Fruit fly (Drosophila melanogaster) whole organism, embryonic: ENCODE measurements around the gene ppl.

ENCODE experiments used
- Asciz ChIP-seq: fragments of 200-800 bp; sonication (Bioruptor generic); optimal IDR thresholded peaks from 2 replicates; lab custom pipeline; 2017; ENCODE audit warnings: missing biosample characterization, mild to moderate bottlenecking, missing genetic modification characterization, missing genetic modification reagents
- Bgb ChIP-seq: fragments of 200-800 bp; sonication (Bioruptor generic); IDR thresholded peaks from 2 replicates; pipeline ENCODE4 v1.3.6; 2022; ENCODE audit warnings: missing biosample characterization, missing genetic modification characterization; ENCODE audit not compliant: partially characterized antibody
- BtbVII ChIP-seq: fragments of 200-800 bp; sonication (Bioruptor generic); optimal IDR thresholded peaks from 3 replicates; lab custom pipeline; 2017; ENCODE audit warnings: missing biosample characterization, mild to moderate bottlenecking, missing genetic modification characterization
- CG12219 ChIP-seq: fragments of 200-800 bp; sonication (Bioruptor generic); optimal IDR thresholded peaks from 3 replicates; lab custom pipeline; 2018; ENCODE audit warnings: missing biosample characterization, mild to moderate bottlenecking, missing genetic modification characterization
- CG12236 ChIP-seq: fragments of 200-800 bp; sonication (Bioruptor generic); optimal IDR thresholded peaks from 2 replicates; lab custom pipeline; 2016; ENCODE audit warnings: missing biosample characterization, missing genetic modification characterization
- CG13123 ChIP-seq: fragments of 200-800 bp; sonication (Bioruptor generic); optimal IDR thresholded peaks from 2 replicates; lab custom pipeline; 2016; ENCODE audit warnings: missing biosample characterization, missing genetic modification characterization
- CG13296 ChIP-seq: fragments of 200-800 bp; sonication (Bioruptor generic); optimal IDR thresholded peaks from 3 replicates; lab custom pipeline; 2018; ENCODE audit warnings: missing biosample characterization, mild to moderate bottlenecking, missing genetic modification characterization
- CG14710 ChIP-seq: fragments of 200-800 bp; sonication (Bioruptor generic); optimal IDR thresholded peaks from 3 replicates; lab custom pipeline; 2019; ENCODE audit warnings: missing biosample characterization, mild to moderate bottlenecking, missing genetic modification characterization, moderate library complexity
- CG17802 ChIP-seq: fragments of 200-800 bp; sonication (Bioruptor generic); optimal IDR thresholded peaks from 2 replicates; lab custom pipeline; 2018; ENCODE audit warnings: missing biosample characterization, mild to moderate bottlenecking, missing genetic modification characterization, moderate library complexity
- CG2120 ChIP-seq: fragments of 200-800 bp; sonication (Bioruptor generic); optimal IDR thresholded peaks from 3 replicates; lab custom pipeline; 2016; ENCODE audit warnings: missing biosample characterization, missing genetic modification characterization
- CG31441 ChIP-seq: fragments of 200-800 bp; sonication (Bioruptor generic); IDR thresholded peaks from 2 replicates; pipeline ENCODE4 v1.3.6; 2022; ENCODE audit warnings: missing biosample characterization, missing genetic modification characterization
- CG32532 ChIP-seq: fragments of 200-800 bp; sonication (Bioruptor generic); IDR thresholded peaks from 2 replicates; pipeline ENCODE4 v1.3.6; 2022; ENCODE audit warnings: missing biosample characterization, missing genetic modification characterization
- CG42726 ChIP-seq: fragments of 200-800 bp; sonication (Bioruptor generic); IDR thresholded peaks from 2 replicates; pipeline ENCODE4 v1.3.6; 2022; ENCODE audit warnings: missing biosample characterization, missing genetic modification characterization; ENCODE audit not compliant: partially characterized antibody
- CG4854 ChIP-seq: fragments of 200-800 bp; sonication (Bioruptor generic); optimal IDR thresholded peaks from 2 replicates; lab custom pipeline; 2016; ENCODE audit warnings: missing biosample characterization, missing genetic modification characterization, inconsistent platforms
- CG5180 ChIP-seq: fragments of 200-800 bp; sonication (Bioruptor generic); optimal IDR thresholded peaks from 3 replicates; lab custom pipeline; 2017; ENCODE audit warnings: missing biosample characterization, missing genetic modification characterization, mild to moderate bottlenecking, moderate library complexity, missing genetic modification reagents
- CG6683 ChIP-seq: fragments of 200-800 bp; sonication (Bioruptor generic); optimal IDR thresholded peaks from 2 replicates; lab custom pipeline; 2017; ENCODE audit warnings: missing biosample characterization, mild to moderate bottlenecking, missing genetic modification characterization, missing genetic modification reagents
- CG6791 ChIP-seq: fragments of 200-800 bp; sonication (Bioruptor generic); IDR thresholded peaks from 3 replicates; pipeline ENCODE4 v1.3.6; 2022; ENCODE audit warnings: missing biosample characterization, missing genetic modification characterization; ENCODE audit not compliant: partially characterized antibody
- CG7745 ChIP-seq: fragments of 200-800 bp; sonication (Bioruptor generic); optimal IDR thresholded peaks from 2 replicates; lab custom pipeline; 2018; ENCODE audit warnings: missing biosample characterization, mild to moderate bottlenecking, missing genetic modification characterization, moderate library complexity
- CG7786 ChIP-seq: fragments of 200-800 bp; sonication (Bioruptor generic); optimal IDR thresholded peaks from 2 replicates; lab custom pipeline; 2016; ENCODE audit warnings: missing biosample characterization, missing genetic modification characterization
- CG7963 ChIP-seq: fragments of 200-800 bp; sonication (Bioruptor generic); IDR thresholded peaks from 3 replicates; pipeline ENCODE4 v1.3.6; 2022; ENCODE audit warnings: missing biosample characterization, missing genetic modification characterization; ENCODE audit not compliant: partially characterized antibody
- CG8944 ChIP-seq: fragments of 200-800 bp; sonication (Bioruptor generic); optimal IDR thresholded peaks from 3 replicates; lab custom pipeline; 2016; ENCODE audit warnings: missing biosample characterization, missing genetic modification characterization
- CG9437 ChIP-seq: fragments of 200-800 bp; sonication (Bioruptor generic); optimal IDR thresholded peaks from 2 replicates; lab custom pipeline; 2018; ENCODE audit warnings: missing biosample characterization, mild to moderate bottlenecking, missing genetic modification characterization
- CG9609 ChIP-seq: fragments of 200-800 bp; sonication (Bioruptor generic); optimal IDR thresholded peaks from 3 replicates; lab custom pipeline; 2016; ENCODE audit warnings: missing biosample characterization, missing genetic modification characterization
- CG9876 ChIP-seq: fragments of 200-800 bp; sonication (Bioruptor generic); optimal IDR thresholded peaks from 2 replicates; lab custom pipeline; 2016; ENCODE audit warnings: missing biosample characterization, missing genetic modification characterization
- CrebB ChIP-seq: fragments of 200-800 bp; sonication (Bioruptor generic); optimal IDR thresholded peaks from 3 replicates; lab custom pipeline; 2018; ENCODE audit warnings: missing biosample characterization, mild to moderate bottlenecking, missing genetic modification characterization
- D ChIP-seq, 2 experiments: fragments of 200-800 bp in 1 of 2; fragments of >200 bp in 1 of 2; sonication (Bioruptor generic) in 1 of 2; optimal IDR thresholded peaks; 2 replicates in 1 of 2; 3 replicates in 1 of 2; lab custom pipeline; 2017; ENCODE audit warnings: mild to moderate bottlenecking in 1 of 2, missing biosample characterization in 1 of 2, missing genetic modification characterization in 1 of 2, missing genetic modification reagents in 1 of 2
- Dbx ChIP-seq: fragments of 200-800 bp; sonication (Bioruptor generic); IDR thresholded peaks from 3 replicates; pipeline ENCODE4 v1.3.6; 2022; ENCODE audit warnings: missing biosample characterization, missing genetic modification characterization
- Dll ChIP-seq: fragments of 200-800 bp; sonication (Bioruptor generic); IDR thresholded peaks from 4 replicates; pipeline ENCODE4 v1.3.6; 2022; ENCODE audit warnings: missing biosample characterization, missing genetic modification characterization; ENCODE audit not compliant: partially characterized antibody
- Fer1 ChIP-seq: fragments of 200-800 bp; sonication (Bioruptor generic); optimal IDR thresholded peaks from 2 replicates; lab custom pipeline; 2017; ENCODE audit warnings: missing biosample characterization, mild to moderate bottlenecking, missing genetic modification characterization
- Gug ChIP-seq: fragments of 200-800 bp; sonication (Bioruptor generic); IDR thresholded peaks from 4 replicates; pipeline ENCODE4 v1.3.6; 2022; ENCODE audit warnings: missing biosample characterization, missing genetic modification characterization
- MESR4 ChIP-seq: fragments of 200-800 bp; sonication (Bioruptor generic); optimal IDR thresholded peaks from 2 replicates; lab custom pipeline; 2018; ENCODE audit warnings: missing biosample characterization, mild to moderate bottlenecking, missing genetic modification characterization, moderate library complexity
- Med ChIP-seq: fragments of 200-800 bp; sonication (Bioruptor generic); peaks from one replicate; lab custom pipeline; 2016; ENCODE audit warnings: missing biosample characterization, missing genetic modification characterization, mild to moderate bottlenecking, inconsistent platforms, moderate library complexity
- NK7.1 ChIP-seq: fragments of 200-800 bp; sonication (Bioruptor generic); optimal IDR thresholded peaks from 3 replicates; lab custom pipeline; 2016; ENCODE audit warnings: missing biosample characterization, missing genetic modification characterization
- NfI ChIP-seq: fragments of 200-800 bp; sonication (Bioruptor generic); optimal IDR thresholded peaks from 3 replicates; lab custom pipeline; 2018; ENCODE audit warnings: missing biosample characterization, mild to moderate bottlenecking, missing genetic modification characterization, moderate library complexity
- Ptx1 ChIP-seq: fragments of 200-800 bp; sonication (Bioruptor generic); IDR thresholded peaks from 2 replicates; pipeline ENCODE4 v1.3.6; 2022; ENCODE audit warnings: missing biosample characterization, missing genetic modification characterization
- Six4 ChIP-seq: fragments of 200-800 bp; sonication (Bioruptor generic); optimal IDR thresholded peaks from 2 replicates; lab custom pipeline; 2016; ENCODE audit warnings: missing biosample characterization, missing genetic modification characterization
- TFAM ChIP-seq: fragments of 200-800 bp; sonication (Bioruptor generic); optimal IDR thresholded peaks from 2 replicates; lab custom pipeline; 2017; ENCODE audit warnings: missing biosample characterization, missing genetic modification characterization, inconsistent platforms
- abd-A ChIP-seq: fragments of 200-800 bp; sonication (Bioruptor generic); optimal IDR thresholded peaks from 3 replicates; lab custom pipeline; 2019; ENCODE audit warnings: missing biosample characterization, mild to moderate bottlenecking, missing genetic modification characterization, moderate library complexity
- ac ChIP-seq: fragments of 200-800 bp; sonication (Bioruptor generic); optimal IDR thresholded peaks from 3 replicates; lab custom pipeline; 2017; ENCODE audit warnings: missing biosample characterization, mild to moderate bottlenecking, missing genetic modification characterization
- corto ChIP-seq: fragments of 200-800 bp; sonication (Bioruptor generic); optimal IDR thresholded peaks from 2 replicates; lab custom pipeline; 2016; ENCODE audit warnings: missing biosample characterization, mild to moderate bottlenecking, missing genetic modification characterization, moderate library complexity
- danr ChIP-seq: fragments of 200-800 bp; sonication (Bioruptor generic); IDR thresholded peaks from 2 replicates; pipeline ENCODE4 v1.3.6; 2022; ENCODE audit warnings: missing biosample characterization, missing genetic modification characterization
- dpn ChIP-seq, 2 experiments: fragments of 200-800 bp; sonication (Bioruptor generic); optimal IDR thresholded peaks; 3 replicates each; lab custom pipeline; 2016; ENCODE audit warnings: missing biosample characterization in 2 of 2, missing genetic modification characterization in 2 of 2
- gcm ChIP-seq: fragments of 200-800 bp; sonication (Bioruptor generic); optimal IDR thresholded peaks from 2 replicates; lab custom pipeline; 2019; ENCODE audit warnings: missing biosample characterization, mild to moderate bottlenecking, missing genetic modification characterization, moderate library complexity
- ham ChIP-seq: fragments of 200-800 bp; sonication (Bioruptor generic); IDR thresholded peaks from 2 replicates; pipeline ENCODE4 v1.3.6; 2022; ENCODE audit warnings: missing biosample characterization, missing genetic modification characterization
- hth ChIP-seq: fragments of >200 bp; optimal IDR thresholded peaks from 2 replicates; lab custom pipeline; 2017; ENCODE audit warnings: inconsistent platforms
- ken ChIP-seq: fragments of 200-800 bp; sonication (Bioruptor generic); IDR thresholded peaks from 3 replicates; pipeline ENCODE4 v1.3.6; 2022; ENCODE audit warnings: missing biosample characterization, missing genetic modification characterization
- sima ChIP-seq: fragments of 200-800 bp; sonication (Bioruptor generic); optimal IDR thresholded peaks from 2 replicates; lab custom pipeline; 2016; ENCODE audit warnings: missing biosample characterization, missing genetic modification characterization
- sob ChIP-seq: fragments of 200-800 bp; sonication (Bioruptor generic); IDR thresholded peaks from 2 replicates; pipeline ENCODE4 v1.3.6; 2022; ENCODE audit warnings: missing biosample characterization, missing genetic modification characterization
- sqz ChIP-seq: fragments of 200-800 bp; sonication (Bioruptor generic); optimal IDR thresholded peaks from 3 replicates; lab custom pipeline; 2018; ENCODE audit warnings: missing biosample characterization, mild to moderate bottlenecking, missing genetic modification characterization
- tup ChIP-seq: fragments of 200-800 bp; sonication (Bioruptor generic); optimal IDR thresholded peaks from 2 replicates; lab custom pipeline; 2016; ENCODE audit warnings: missing biosample characterization, mild to moderate bottlenecking, missing genetic modification characterization, moderate library complexity

Gene ppl

DNA sequence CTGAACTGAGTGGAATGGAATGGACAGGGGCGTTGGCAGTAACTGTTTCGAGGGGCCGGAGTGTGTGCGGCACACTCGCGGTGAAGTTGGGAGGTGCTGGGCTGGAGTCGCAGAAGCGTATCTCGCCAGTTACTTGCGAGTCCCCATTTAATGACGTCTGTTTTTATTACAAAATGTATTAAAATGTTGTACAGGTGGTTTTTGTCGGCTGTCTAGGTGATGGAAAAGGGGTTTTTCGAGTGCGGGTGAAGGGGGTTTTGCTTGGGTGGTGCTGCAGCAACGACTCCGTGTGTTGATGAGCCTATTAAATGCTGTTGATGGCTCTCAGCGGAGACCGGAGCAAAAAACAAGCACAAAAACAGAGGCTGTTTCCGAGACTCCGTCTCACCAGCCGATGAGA, 29.9 kb downstream of the ppl start (continued):
- no peak for TF ChIP-seq ham (GFP tag; lab: Robert Waterston, UW)
- TF ChIP-seq sima (GFP tag; lab: Kevin White, UChicago): no peak
- TF ChIP-seq CrebB: no peak
- TF ChIP-seq CG42726 (GFP tag; lab: Robert Waterston, UW): no peak
- no peak for TF ChIP-seq CG9437 (GFP tag; lab: Kevin White, UChicago)
- TF ChIP-seq NfI (GFP tag; lab: Kevin White, UChicago): peak; percentile 1
- TF ChIP-seq Asciz (GFP tag; lab: Kevin White, UChicago): no peak
- no peak for TF ChIP-seq CG8944
- no peak for TF ChIP-seq BtbVII (GFP tag; lab: Kevin White, UChicago)
- no peak for TF ChIP-seq D (optimal IDR thresholded peaks at IDR 0.05; lab: Kevin White, UChicago)
- no peak for TF ChIP-seq D (GFP tag; optimal IDR thresholded peaks at IDR 0.05; lab: Kevin White, UChicago)
- peak; percentile 42; the same call in 1 of the 2 replicates for TF ChIP-seq CG32532 (GFP tag; lab: Robert Waterston, UW)
- TF ChIP-seq CG5180 (GFP tag; lab: Kevin White, UChicago): no peak
- TF ChIP-seq dpn (GFP tag; optimal IDR thresholded peaks at IDR 0.05; lab: Kevin White, UChicago): no peak
- TF ChIP-seq CG7745 (tag; lab: Kevin White, UChicago): no peak
- TF ChIP-seq ac (GFP tag; lab: Kevin White, UChicago): no peak
- TF ChIP-seq Ptx1 (GFP tag; lab: Robert Waterston, UW): peak; percentile 50
- no peak for TF ChIP-seq tup (GFP tag; lab: Kevin White, UChicago)
- 0 out of 3 replicates have a peak, but pooled peaks have one; percentile 34 for TF ChIP-seq ken (GFP tag; lab: Robert Waterston, UW)
- TF ChIP-seq Bgb (GFP tag; lab: Robert Waterston, UW): no peak
- TF ChIP-seq gcm (GFP tag; lab: Kevin White, UChicago): no peak
- no peak for TF ChIP-seq CG14710 (tag; lab: Kevin White, UChicago)
- TF ChIP-seq CG12219: no peak
- no peak for TF ChIP-seq CG17802 (tag; lab: Kevin White, UChicago)
- TF ChIP-seq sob (GFP tag; lab: Robert Waterston, UW): 0 out of 2 replicates have a peak, but pooled peaks have one; percentile 32
- peak; percentile 84 for TF ChIP-seq Med (GFP tag; lab: Kevin White, UChicago)
- no peak for TF ChIP-seq CG7963 (GFP tag; lab: Robert Waterston, UW)
- peak; percentile 71 for TF ChIP-seq abd-A (tag; lab: Kevin White, UChicago)
- TF ChIP-seq CG4854 (GFP tag; lab: Kevin White, UChicago): no peak
- TF ChIP-seq Fer1 (GFP tag; lab: Kevin White, UChicago): peak; percentile 8
- TF ChIP-seq CG13123 (GFP tag; lab: Kevin White, UChicago): no peak
- no peak for TF ChIP-seq NK7.1 (GFP tag; lab: Kevin White, UChicago)
- TF ChIP-seq sqz (GFP tag; lab: Kevin White, UChicago): no peak
- no peak for TF ChIP-seq CG9876 (GFP tag; lab: Kevin White, UChicago)
- 0 out of 4 replicates have a peak, but pooled peaks have one; percentile 12 for TF ChIP-seq Dll (GFP tag; lab: Robert Waterston, UW)
- TF ChIP-seq CG31441: no peak
- TF ChIP-seq CG13296 (GFP tag; lab: Kevin White, UChicago): no peak
- TF ChIP-seq CG7786 (GFP tag; lab: Kevin White, UChicago): no peak
- TF ChIP-seq CG9609: no peak
- no peak for TF ChIP-seq Six4 (GFP tag; lab: Kevin White, UChicago)
- no peak for TF ChIP-seq CG12236
- no peak for TF ChIP-seq danr (GFP tag; lab: Robert Waterston, UW)
- TF ChIP-seq CG6683: no peak
- TF ChIP-seq MESR4 (GFP tag; lab: Kevin White, UChicago): no peak
- TF ChIP-seq TFAM (GFP tag; lab: Kevin White, UChicago): no peak
- TF ChIP-seq Dbx (GFP tag; lab: Robert Waterston, UW): no peak
- TF ChIP-seq corto (GFP tag; lab: Kevin White, UChicago): no peak
- TF ChIP-seq CG6791 (GFP tag; lab: Robert Waterston, UW): no peak
- peak; percentile 36 for TF ChIP-seq CG2120 (GFP tag; lab: Kevin White, UChicago)
- TF ChIP-seq Gug: peak; percentile 44; the same call in 1 of the 4 replicates
- no peak for TF ChIP-seq hth (lab: Kevin White, UChicago)
